Worm (Caenorhabditis elegans) whole organism, mixed stage, embryonic: ENCODE results near the gene C24G6.8.
A peak's percentile ranks its signal among the peaks of the same experiment; 100 is the strongest.

Experiments used
- M03D4.4 ChIP-seq: sonication (generic microtip); optimal IDR thresholded peaks from 2 replicates; lab custom pipeline; 2017; ENCODE audit warnings: mild to moderate bottlenecking, missing genetic modification characterization, missing compliant biosample characterization
- bed-3 ChIP-seq: fragments of 200-800 bp; sonication (Bioruptor generic); optimal IDR thresholded peaks from 3 replicates; lab custom pipeline; 2018; ENCODE audit warnings: mild to moderate bottlenecking, missing genetic modification characterization, moderate library complexity, missing compliant biosample characterization
- blmp-1 ChIP-seq: fragments of 150-350 bp; optimal IDR thresholded peaks from 2 replicates; lab custom pipeline; 2014; ENCODE audit warnings: missing biosample characterization, missing genetic modification characterization
- ceh-39 ChIP-seq: fragments of 150-350 bp; optimal IDR thresholded peaks from 2 replicates; lab custom pipeline; 2014; ENCODE audit warnings: missing biosample characterization, missing genetic modification characterization
- ceh-43 ChIP-seq: fragments of 200-800 bp; sonication (Bioruptor generic); optimal IDR thresholded peaks from 2 replicates; lab custom pipeline; 2018; ENCODE audit warnings: mild to moderate bottlenecking, missing genetic modification characterization, moderate library complexity, missing compliant biosample characterization
- ceh-83 ChIP-seq: fragments of 200-800 bp; sonication (Bioruptor generic); optimal IDR thresholded peaks from 2 replicates; lab custom pipeline; 2018; ENCODE audit warnings: mild to moderate bottlenecking, missing genetic modification characterization, missing compliant biosample characterization
- ces-1 ChIP-seq: fragments of 150-350 bp; optimal IDR thresholded peaks from 2 replicates; lab custom pipeline; 2014; ENCODE audit warnings: missing biosample characterization, missing genetic modification reagents, missing genetic modification characterization
- cnd-1 ChIP-seq: fragments of 200-800 bp; sonication (Bioruptor generic); optimal IDR thresholded peaks from 2 replicates; lab custom pipeline; 2018; ENCODE audit warnings: mild to moderate bottlenecking, missing genetic modification characterization, missing compliant biosample characterization
- drap-1 ChIP-seq: fragments of 200-800 bp; sonication (Bioruptor generic); optimal IDR thresholded peaks from 3 replicates; lab custom pipeline; 2018; ENCODE audit warnings: mild to moderate bottlenecking, missing genetic modification characterization, missing compliant biosample characterization
- elt-1 ChIP-seq: sonication (generic microtip); optimal IDR thresholded peaks from 2 replicates; lab custom pipeline; 2017; ENCODE audit warnings: missing genetic modification characterization, mild to moderate bottlenecking, missing compliant biosample characterization, antibody characterized with exemption, moderate library complexity, borderline replicate concordance; ENCODE audit not compliant: insufficient read depth
- elt-3 ChIP-seq: fragments of 150-350 bp; optimal IDR thresholded peaks from 2 replicates; lab custom pipeline; 2014; ENCODE audit warnings: missing biosample characterization, missing genetic modification characterization
- flh-1 ChIP-seq: fragments of 200-800 bp; sonication (Bioruptor generic); optimal IDR thresholded peaks from 2 replicates; lab custom pipeline; 2018; ENCODE audit warnings: mild to moderate bottlenecking, missing genetic modification characterization, moderate library complexity, missing compliant biosample characterization
- ham-2 ChIP-seq: fragments of 200-800 bp; sonication (Bioruptor generic); optimal IDR thresholded peaks from 2 replicates; lab custom pipeline; 2018; ENCODE audit warnings: mild to moderate bottlenecking, missing genetic modification characterization, missing compliant biosample characterization
- hlh-1 ChIP-seq: fragments of 150-350 bp; optimal IDR thresholded peaks from 2 replicates; lab custom pipeline; 2014; ENCODE audit warnings: missing biosample characterization, missing genetic modification reagents, missing genetic modification characterization
- lsy-2 ChIP-seq: fragments of 150-350 bp; optimal IDR thresholded peaks from 2 replicates; lab custom pipeline; 2014; ENCODE audit warnings: missing biosample characterization, missing genetic modification characterization
- mab-5 ChIP-seq: fragments of 150-350 bp; optimal IDR thresholded peaks from 2 replicates; lab custom pipeline; 2014; ENCODE audit warnings: missing biosample characterization, missing genetic modification characterization
- mep-1 ChIP-seq: fragments of 150-350 bp; optimal IDR thresholded peaks from 2 replicates; lab custom pipeline; 2017; ENCODE audit warnings: missing biosample characterization, missing genetic modification reagents, missing genetic modification characterization, inconsistent platforms
- mls-2 ChIP-seq: sonication (generic microtip); optimal IDR thresholded peaks from 2 replicates; lab custom pipeline; 2016; ENCODE audit warnings: mild to moderate bottlenecking, missing genetic modification characterization, moderate library complexity, missing compliant biosample characterization
- nhr-12 ChIP-seq: fragments of 150-350 bp; optimal IDR thresholded peaks from 2 replicates; lab custom pipeline; 2014; ENCODE audit warnings: missing biosample characterization, missing genetic modification characterization
- nhr-2 ChIP-seq: fragments of 150-350 bp; optimal IDR thresholded peaks from 2 replicates; lab custom pipeline; 2014; ENCODE audit warnings: missing biosample characterization, missing genetic modification characterization
- nhr-237 ChIP-seq: fragments of 150-350 bp; optimal IDR thresholded peaks from 2 replicates; lab custom pipeline; 2014; ENCODE audit warnings: missing biosample characterization, missing genetic modification characterization
- nhr-28 ChIP-seq: fragments of 150-350 bp; optimal IDR thresholded peaks from 2 replicates; lab custom pipeline; 2014; ENCODE audit warnings: missing biosample characterization, missing genetic modification characterization
- nhr-76 ChIP-seq: sonication (generic microtip); optimal IDR thresholded peaks from 2 replicates; lab custom pipeline; 2017; ENCODE audit warnings: missing biosample characterization, missing genetic modification characterization
- pha-4 ChIP-seq: fragments of 150-350 bp; optimal IDR thresholded peaks from 2 replicates; lab custom pipeline; 2018; ENCODE audit warnings: missing biosample characterization, missing genetic modification reagents, missing genetic modification characterization
- sem-2 ChIP-seq: fragments of 200-800 bp; sonication (Bioruptor generic); optimal IDR thresholded peaks from 2 replicates; lab custom pipeline; 2018; ENCODE audit warnings: mild to moderate bottlenecking, missing genetic modification characterization, missing compliant biosample characterization
- snpc-4 ChIP-seq: fragments of 150-350 bp; optimal IDR thresholded peaks from 2 replicates; lab custom pipeline; 2014; ENCODE audit warnings: missing biosample characterization, missing genetic modification characterization
- sptf-1 ChIP-seq: sonication (generic microtip); optimal IDR thresholded peaks from 2 replicates; lab custom pipeline; 2017; ENCODE audit warnings: mild to moderate bottlenecking, missing genetic modification characterization, moderate library complexity, missing compliant biosample characterization
- tbx-8 ChIP-seq: fragments of 200-800 bp; sonication (Bioruptor generic); optimal IDR thresholded peaks from 2 replicates; lab custom pipeline; 2018; ENCODE audit warnings: mild to moderate bottlenecking, missing genetic modification characterization, moderate library complexity, missing compliant biosample characterization
- unc-120 ChIP-seq: sonication (generic microtip); optimal IDR thresholded peaks from 2 replicates; lab custom pipeline; 2017; ENCODE audit warnings: missing genetic modification characterization, missing compliant biosample characterization; ENCODE audit not compliant: poor library complexity, severe bottlenecking
- unc-39 ChIP-seq: fragments of 150-350 bp; optimal IDR thresholded peaks from 2 replicates; lab custom pipeline; 2014; ENCODE audit warnings: missing biosample characterization, missing genetic modification characterization
- unc-62 ChIP-seq: fragments of 150-350 bp; optimal IDR thresholded peaks from 2 replicates; lab custom pipeline; 2014; ENCODE audit warnings: missing biosample characterization, missing genetic modification reagents, missing genetic modification characterization
- zip-8 ChIP-seq: fragments of 150-350 bp; optimal IDR thresholded peaks from 2 replicates; lab custom pipeline; 2014; ENCODE audit warnings: missing biosample characterization, missing genetic modification characterization
- ztf-11 ChIP-seq: fragments of 150-350 bp; optimal IDR thresholded peaks from 2 replicates; lab custom pipeline; 2014; ENCODE audit warnings: missing biosample characterization, missing genetic modification characterization

The C24G6.8 gene

ce11 chrV:5567119-5567518 is 31.4 kb upstream of the C24G6.8 start, which contains the start of gene C18C4.7:
Gene C18C4.7 (minus strand): TSS chrV:5567219.
- TF ChIP-seq nhr-2 (tag; lab: Kevin White, UChicago) (no peak), nhr-28 (tag; lab: Kevin White, UChicago) (no peak), tbx-8 (no peak), nhr-237 (no peak), ham-2 (GFP tag; lab: Kevin White, UChicago) (no peak), nhr-76 (no peak), snpc-4 (tag; lab: Kevin White, UChicago) (no peak), lsy-2 (tag; lab: Kevin White, UChicago) (no peak), elt-1 (tag; lab: Kevin White, UChicago) (no peak), ceh-83 (no peak), mep-1 (no peak), pha-4 (no peak), elt-3 (no peak)

ce11 chrV:5559882-5560281 is 24.2 kb upstream of the C24G6.8 start:
- TF ChIP-seq pha-4: no peak
- TF ChIP-seq zip-8 (tag; lab: Kevin White, UChicago): no peak
- TF ChIP-seq nhr-2 (tag; lab: Kevin White, UChicago): no peak
- no peak for TF ChIP-seq ceh-83
- TF ChIP-seq nhr-12 (tag; lab: Kevin White, UChicago): no peak
- TF ChIP-seq elt-1 (tag; lab: Kevin White, UChicago): no peak
- no peak for TF ChIP-seq hlh-1 (tag; lab: Kevin White, UChicago)
- TF ChIP-seq sptf-1: no peak
- TF ChIP-seq lsy-2 (tag; lab: Kevin White, UChicago): no peak
- TF ChIP-seq nhr-237: no peak
- TF ChIP-seq mls-2 (tag; lab: Kevin White, UChicago): no peak
- no peak for TF ChIP-seq ztf-11
- TF ChIP-seq drap-1: no peak
- no peak for TF ChIP-seq unc-62 (GFP tag; lab: Kevin White, UChicago)
- TF ChIP-seq elt-3: no peak
- no peak for TF ChIP-seq unc-120 (tag; lab: Kevin White, UChicago)

DNA sequence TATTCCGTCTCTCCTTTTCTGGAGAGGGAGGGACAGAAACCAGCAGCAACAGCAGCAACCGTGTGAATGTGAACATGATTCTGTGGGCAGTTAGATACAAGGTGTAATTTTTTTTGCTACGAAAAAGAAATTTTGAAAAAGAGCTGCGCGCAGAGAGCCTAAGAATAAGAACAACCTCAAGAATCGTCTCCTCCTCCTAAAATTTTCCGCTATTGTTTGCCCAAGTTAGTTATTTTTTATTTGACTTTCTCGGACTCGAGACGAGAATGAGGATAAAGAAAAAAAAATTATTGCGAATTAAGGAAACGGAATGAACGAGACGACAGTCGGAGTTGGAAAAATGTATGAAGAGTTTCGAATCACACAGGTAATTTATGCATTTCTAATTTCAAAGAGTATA is 22.9 kb upstream of the C24G6.8 start, which contains the start of gene glb-5:
Gene glb-5, plus strand, starts transcription at position 301 of the 400 bp plus-strand sequence.
- TF ChIP-seq lsy-2 (tag; lab: Kevin White, UChicago) (no peak), unc-62 (GFP tag; lab: Kevin White, UChicago) (no peak), M03D4.4 (tag; lab: Kevin White, UChicago) (no peak), bed-3 (GFP tag; lab: Kevin White, UChicago) (no peak), ceh-83 (no peak), sptf-1 (no peak), zip-8 (tag; lab: Kevin White, UChicago) (no peak), mep-1 (no peak), nhr-237 (no peak), tbx-8 (no peak)

- TF ChIP-seq zip-8 (tag; lab: Kevin White, UChicago) (peak; percentile 75), ztf-11 (no peak), blmp-1 (tag; lab: Kevin White, UChicago) (no peak), nhr-28 (tag; lab: Kevin White, UChicago) (no peak)
Measured at ce11 chrV:5548497-5548896, 12.8 kb upstream of the C24G6.8 start.

ce11 chrV:5548051-5548450 is 12.4 kb upstream of the C24G6.8 start, which contains the start of gene ugt-48:
Gene ugt-48 (minus strand): TSS chrV:5548062.
- TF ChIP-seq sem-2: no peak
- TF ChIP-seq bed-3 (GFP tag; lab: Kevin White, UChicago): no peak
- TF ChIP-seq ceh-83: no peak
- TF ChIP-seq nhr-2 (tag; lab: Kevin White, UChicago): no peak

DNA sequence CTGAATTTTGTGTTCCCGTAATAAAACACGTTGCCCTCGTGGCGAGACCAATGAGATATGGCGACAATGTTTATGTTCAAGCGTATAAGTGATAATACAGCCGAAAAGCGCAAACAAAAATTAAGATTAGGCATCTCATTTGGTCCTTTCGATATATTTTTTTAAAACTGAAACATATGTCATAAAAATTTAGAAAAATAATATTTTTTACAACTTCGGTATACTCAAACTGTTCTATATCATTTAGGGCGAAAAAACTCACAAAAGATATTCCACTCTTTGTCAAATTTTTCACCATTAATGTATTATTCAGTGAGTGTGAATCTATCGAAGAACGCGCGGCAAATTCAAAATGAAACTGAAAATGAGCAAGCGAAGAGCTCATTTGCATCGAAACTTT is 2.8 kb upstream of the C24G6.8 start, which contains the start of gene cft-1:
Gene cft-1, plus strand, starts transcription at position 301 of the 400 bp plus-strand sequence.
- TF ChIP-seq hlh-1 (tag; lab: Kevin White, UChicago) (no peak), blmp-1 (tag; lab: Kevin White, UChicago) (no peak), nhr-12 (tag; lab: Kevin White, UChicago) (no peak), ham-2 (GFP tag; lab: Kevin White, UChicago) (no peak), ceh-43 (GFP tag; lab: Kevin White, UChicago) (no peak), drap-1 (no peak), ztf-11 (no peak), pha-4 (no peak), nhr-76 (no peak), mab-5 (no peak), flh-1 (GFP tag; lab: Kevin White, UChicago) (no peak), ces-1 (no peak), unc-39 (tag; lab: Kevin White, UChicago) (no peak), ceh-83 (no peak), ceh-39 (tag; lab: Kevin White, UChicago) (no peak), sem-2 (no peak), unc-62 (GFP tag; lab: Kevin White, UChicago) (no peak), mep-1 (no peak), cnd-1 (tag; lab: Kevin White, UChicago) (no peak)
